Worm (Caenorhabditis elegans) whole organism, L1 larva: ENCODE data around the gene sre-52.

Experiments
- C16A3.4 ChIP-seq: fragments of 150-350 bp; optimal IDR thresholded peaks from 2 replicates; lab custom pipeline; 2014; ENCODE audit warnings: missing biosample characterization, missing genetic modification characterization
- F16B12.6 ChIP-seq: fragments of 150-350 bp; optimal IDR thresholded peaks from 2 replicates; lab custom pipeline; 2014; ENCODE audit warnings: missing biosample characterization, missing genetic modification characterization
- Y116A8C.19 ChIP-seq: sonication (generic microtip); optimal IDR thresholded peaks from 2 replicates; lab custom pipeline; 2016; ENCODE audit warnings: missing compliant biosample characterization, missing genetic modification characterization, borderline replicate concordance
- ama-1 ChIP-seq: fragments of 150-350 bp; optimal IDR thresholded peaks from 2 replicates; lab custom pipeline; 2014
- blmp-1 ChIP-seq: fragments of 150-350 bp; optimal IDR thresholded peaks from 2 replicates; lab custom pipeline; 2014; ENCODE audit warnings: missing biosample characterization, missing genetic modification characterization
- ceh-82 ChIP-seq, 3 experiments: fragments of 150-350 bp in 1 of 3; sonication (generic microtip) in 2 of 3; optimal IDR thresholded peaks; 2 replicates each; lab custom pipeline; 2014 to 2017; ENCODE audit warnings: missing biosample characterization in 3 of 3, missing genetic modification characterization in 3 of 3
- ceh-88 ChIP-seq: fragments of 200-800 bp; sonication (Bioruptor generic); IDR thresholded peaks from 2 replicates; pipeline ENCODE4 v1.3.6; 2022; ENCODE audit warnings: missing genetic modification characterization, missing compliant biosample characterization
- ceh-90 ChIP-seq: sonication (generic microtip); optimal IDR thresholded peaks from 2 replicates; lab custom pipeline; 2016; ENCODE audit warnings: missing genetic modification characterization, missing compliant biosample characterization
- dpl-1 ChIP-seq, 3 experiments: fragments of 150-350 bp in 2 of 3; sonication (generic microtip) in 1 of 3; optimal IDR thresholded peaks; 2 replicates each; lab custom pipeline; 2014 to 2017; ENCODE audit warnings: missing biosample characterization in 3 of 3, missing genetic modification characterization in 3 of 3, missing genetic modification reagents in 3 of 3
- efl-1 ChIP-seq, 4 experiments: fragments of 150-350 bp; optimal IDR thresholded peaks in 3 of 4; peaks in 1 of 4; 1 replicate in 1 of 4; 2 replicates in 3 of 4; lab custom pipeline; 2014; ENCODE audit warnings: missing biosample characterization in 2 of 4, missing genetic modification characterization in 2 of 4, missing genetic modification reagents in 2 of 4
- egl-13 ChIP-seq: sonication (generic microtip); optimal IDR thresholded peaks from 2 replicates; lab custom pipeline; 2016; ENCODE audit warnings: missing genotype, missing genetic modification reagents, missing genetic modification characterization, missing compliant biosample characterization
- egl-27 ChIP-seq, 2 experiments: fragments of 150-350 bp in 1 of 2; sonication (generic microtip); optimal IDR thresholded peaks; 3 replicates each; lab custom pipeline; 2017 to 2018; ENCODE audit warnings: missing biosample characterization in 2 of 2, missing genetic modification characterization in 2 of 2, missing genetic modification reagents in 2 of 2
- elt-2 ChIP-seq: sonication (generic microtip); optimal IDR thresholded peaks from 2 replicates; lab custom pipeline; 2016; ENCODE audit warnings: missing genetic modification characterization, mild to moderate bottlenecking, inconsistent platforms, missing compliant biosample characterization, missing genetic modification reagents
- elt-3 ChIP-seq, 6 experiments: fragments of 150-350 bp in 1 of 6; sonication (generic microtip); optimal IDR thresholded peaks; 2 replicates each; lab custom pipeline; 2017 to 2018; ENCODE audit warnings: missing biosample characterization in 6 of 6, missing genetic modification characterization in 6 of 6, inconsistent platforms in 1 of 6
- ets-5 ChIP-seq: fragments of 200-800 bp; sonication (Bioruptor generic); IDR thresholded peaks from 2 replicates; pipeline ENCODE4 v1.3.6; 2022; ENCODE audit warnings: missing genetic modification characterization, missing compliant biosample characterization
- fkh-10 ChIP-seq: sonication (generic microtip); optimal IDR thresholded peaks from 2 replicates; lab custom pipeline; 2017; ENCODE audit warnings: missing biosample characterization, missing genetic modification reagents, missing genetic modification characterization
- fkh-4 ChIP-seq: sonication (generic microtip); optimal IDR thresholded peaks from 2 replicates; lab custom pipeline; 2016; ENCODE audit warnings: missing compliant biosample characterization, missing genetic modification characterization, borderline replicate concordance
- fkh-8 ChIP-seq: sonication (generic microtip); optimal IDR thresholded peaks from 2 replicates; lab custom pipeline; 2016; ENCODE audit warnings: mild to moderate bottlenecking, missing genetic modification characterization, missing compliant biosample characterization
- hlh-4 ChIP-seq: sonication (generic microtip); optimal IDR thresholded peaks from 2 replicates; lab custom pipeline; 2016; ENCODE audit warnings: mild to moderate bottlenecking, missing genetic modification characterization, missing compliant biosample characterization
- lin-14 ChIP-seq: fragments of 200-800 bp; sonication (Bioruptor generic); optimal IDR thresholded peaks from 2 replicates; lab custom pipeline; 2018; ENCODE audit warnings: mild to moderate bottlenecking, missing genetic modification characterization, moderate library complexity, missing compliant biosample characterization
- lin-15B ChIP-seq: fragments of 150-350 bp; sonication (generic microtip); optimal IDR thresholded peaks from 3 replicates; lab custom pipeline; 2014; ENCODE audit warnings: missing biosample characterization, missing genetic modification characterization
- lsy-2 ChIP-seq, 2 experiments: fragments of 150-350 bp; optimal IDR thresholded peaks; 2 replicates each; lab custom pipeline; 2014; ENCODE audit warnings: missing biosample characterization in 2 of 2, missing genetic modification characterization in 2 of 2
- mab-9 ChIP-seq: fragments of 200-800 bp; sonication (Bioruptor generic); IDR thresholded peaks from 2 replicates; pipeline ENCODE4 v1.3.6; 2022; ENCODE audit warnings: missing genetic modification reagents, missing genetic modification characterization, missing compliant biosample characterization
- mef-2 ChIP-seq: fragments of 150-350 bp; optimal IDR thresholded peaks from 2 replicates; lab custom pipeline; 2014; ENCODE audit warnings: missing biosample characterization, missing genetic modification characterization
- mep-1 ChIP-seq: fragments of 150-350 bp; optimal IDR thresholded peaks from 2 replicates; lab custom pipeline; 2014; ENCODE audit warnings: missing biosample characterization, missing genetic modification characterization
- nhr-47 ChIP-seq: sonication (generic microtip); optimal IDR thresholded peaks from 2 replicates; lab custom pipeline; 2016; ENCODE audit warnings: mild to moderate bottlenecking, missing genetic modification characterization, moderate library complexity, missing compliant biosample characterization
- nhr-71 ChIP-seq: sonication (generic microtip); optimal IDR thresholded peaks from 2 replicates; lab custom pipeline; 2016; ENCODE audit warnings: mild to moderate bottlenecking, missing genetic modification characterization, moderate library complexity, missing compliant biosample characterization
- nhr-77 ChIP-seq: fragments of 150-350 bp; optimal IDR thresholded peaks from 2 replicates; lab custom pipeline; 2014; ENCODE audit warnings: missing biosample characterization, missing genetic modification characterization
- nhr-85 ChIP-seq: sonication (generic microtip); peaks from one replicate; lab custom pipeline; 2016; ENCODE audit warnings: missing genetic modification characterization, inconsistent platforms, missing compliant biosample characterization
- nhr-90 ChIP-seq: sonication (generic microtip); optimal IDR thresholded peaks from 2 replicates; lab custom pipeline; 2016; ENCODE audit warnings: mild to moderate bottlenecking, missing genetic modification characterization, missing compliant biosample characterization; ENCODE audit not compliant: poor library complexity
- rnt-1 ChIP-seq: sonication (generic microtip); optimal IDR thresholded peaks from 2 replicates; lab custom pipeline; 2016; ENCODE audit warnings: mild to moderate bottlenecking, missing genetic modification characterization, moderate library complexity, missing compliant biosample characterization
- snpc-4 ChIP-seq: fragments of 150-350 bp; optimal IDR thresholded peaks from 2 replicates; lab custom pipeline; 2014; ENCODE audit warnings: missing biosample characterization, missing genetic modification characterization
- sox-4 ChIP-seq: sonication (generic microtip); optimal IDR thresholded peaks from 2 replicates; lab custom pipeline; 2016; ENCODE audit warnings: missing genetic modification characterization, missing compliant biosample characterization
- sup-37 ChIP-seq: fragments of 200-800 bp; sonication (Bioruptor generic); optimal IDR thresholded peaks from 2 replicates; lab custom pipeline; 2018; ENCODE audit warnings: mild to moderate bottlenecking, missing genetic modification characterization, missing compliant biosample characterization
- unc-130 ChIP-seq: fragments of 150-350 bp; optimal IDR thresholded peaks from 2 replicates; lab custom pipeline; 2017; ENCODE audit warnings: missing biosample characterization, missing genetic modification characterization, inconsistent platforms
- unc-86 ChIP-seq: sonication (generic microtip); optimal IDR thresholded peaks from 2 replicates; lab custom pipeline; 2016; ENCODE audit warnings: missing genetic modification characterization, missing compliant biosample characterization
- zip-4 ChIP-seq: fragments of 200-800 bp; sonication (Bioruptor generic); optimal IDR thresholded peaks from 2 replicates; lab custom pipeline; 2018; ENCODE audit warnings: mild to moderate bottlenecking, missing genetic modification characterization, moderate library complexity, missing compliant biosample characterization
- ztf-4 ChIP-seq: fragments of 150-350 bp; optimal IDR thresholded peaks from 2 replicates; lab custom pipeline; 2014; ENCODE audit warnings: missing biosample characterization, missing genetic modification characterization

sre-52 gene

DNA sequence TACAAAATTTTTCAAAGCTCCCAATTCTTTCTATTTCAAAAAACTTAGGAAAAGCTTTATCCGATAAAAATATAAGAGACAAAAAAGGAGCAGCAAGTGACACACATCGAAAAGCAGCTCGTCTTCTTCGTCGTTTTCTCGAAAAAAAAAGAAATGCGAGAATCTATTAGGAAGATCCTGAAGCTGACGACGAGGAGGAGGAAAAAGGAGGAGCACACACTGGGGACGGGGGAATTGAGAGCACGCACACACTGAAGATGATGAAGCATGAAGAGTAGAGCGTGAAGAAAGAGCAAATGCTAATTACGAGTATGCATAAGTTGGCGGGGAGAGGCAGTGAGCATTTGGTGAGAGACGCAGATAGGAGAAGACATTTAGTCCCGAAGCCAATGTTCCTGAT lies 38.4 kb downstream of the sre-52 start:
- TF ChIP-seq ceh-82 (tag; optimal IDR thresholded peaks at IDR 0.05; lab: Kevin White, UChicago) (peak in 1 of 3 experiments; percentile 43), fkh-10 (GFP tag; lab: Kevin White, UChicago) (peak; percentile 69), rnt-1 (tag; lab: Kevin White, UChicago) (no peak), ceh-88 (GFP tag; lab: Robert Waterston, UW) (no peak), mep-1 (no peak), efl-1 (optimal IDR thresholded peaks at IDR 0.05; lab: Kevin White, UChicago) (no peak), efl-1 (GFP tag; optimal IDR thresholded peaks at IDR 0.05 in 1 of 2; lab: Kevin White, UChicago) (peak in 1 of 2 experiments; percentile 68), lin-14 (GFP tag; lab: Kevin White, UChicago) (peak; percentile 53), nhr-47 (tag; lab: Kevin White, UChicago) (peak; percentile 6), unc-86 (tag; lab: Kevin White, UChicago) (peak; percentile 8), lsy-2 (tag; optimal IDR thresholded peaks at IDR 0.05; lab: Kevin White, UChicago) (peak in 1 of 2 experiments; percentile 1), lin-15B (tag; lab: Kevin White, UChicago) (no peak), egl-13 (tag; lab: Kevin White, UChicago) (peak; percentile 20)
- TF ChIP-seq, all 84 proteins: peak for 8

DNA sequence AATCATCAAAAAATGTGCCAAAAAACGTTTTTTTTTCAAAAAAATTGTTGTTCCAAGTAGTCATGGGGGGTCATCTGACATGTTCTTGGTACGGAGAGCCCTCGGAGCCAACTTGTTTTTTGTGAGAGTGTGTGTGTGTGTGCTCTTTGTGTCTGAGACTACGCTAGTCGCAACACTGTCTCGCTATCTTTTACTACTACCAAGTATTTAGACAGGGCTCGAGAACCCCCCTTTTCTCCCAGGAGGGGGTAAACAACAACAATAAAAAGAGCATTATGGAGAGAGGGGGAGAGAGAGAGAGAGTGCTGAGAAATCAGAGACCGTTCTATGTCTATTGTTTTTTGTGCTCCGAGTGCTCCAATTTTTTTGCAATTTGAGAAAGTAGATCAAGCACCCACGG lies 43.3 kb downstream of the sre-52 start:
- TF ChIP-seq sup-37 (GFP tag; lab: Kevin White, UChicago) (no peak), blmp-1 (no peak), nhr-71 (tag; lab: Kevin White, UChicago) (peak; percentile 21), elt-3 (tag; optimal IDR thresholded peaks at IDR 0.05; lab: Kevin White, UChicago) (no peak), nhr-85 (no peak), F16B12.6 (tag; lab: Kevin White, UChicago) (no peak), nhr-77 (tag; lab: Kevin White, UChicago) (peak; percentile 8), ceh-90 (tag; lab: Kevin White, UChicago) (no peak), lin-14 (GFP tag; lab: Kevin White, UChicago) (peak; percentile 64), zip-4 (GFP tag; lab: Kevin White, UChicago) (no peak), snpc-4 (tag; lab: Kevin White, UChicago) (no peak), efl-1 (optimal IDR thresholded peaks at IDR 0.05; lab: Kevin White, UChicago) (no peak), efl-1 (GFP tag; optimal IDR thresholded peaks at IDR 0.05 in 1 of 2; lab: Kevin White, UChicago) (peak in 1 of 2 experiments; percentile 92), Y116A8C.19 (tag; lab: Kevin White, UChicago) (no peak), C16A3.4 (tag; lab: Kevin White, UChicago) (no peak), mef-2 (tag; lab: Kevin White, UChicago) (no peak), fkh-8 (tag; lab: Kevin White, UChicago) (peak; percentile 12), rnt-1 (tag; lab: Kevin White, UChicago) (no peak)

DNA sequence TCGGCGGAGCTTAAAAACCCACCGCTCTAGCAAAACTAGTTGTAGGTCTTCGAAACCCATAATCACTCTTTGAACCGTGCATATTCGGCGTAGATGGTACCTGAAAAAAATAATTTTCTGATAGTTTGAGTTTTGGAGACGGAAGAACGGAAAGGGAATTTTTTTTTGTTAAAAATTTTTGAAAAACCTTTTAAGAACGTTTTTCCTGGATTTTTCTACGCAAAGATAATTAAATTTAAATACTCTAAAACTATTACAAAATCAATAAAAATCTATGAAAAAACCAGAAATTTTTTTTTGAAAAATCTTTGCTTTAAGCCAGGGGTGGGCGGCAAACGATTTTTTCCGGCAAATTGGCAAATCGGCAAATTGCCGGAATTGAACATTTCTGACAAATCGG lies 43.9 kb downstream of the sre-52 start, which contains the start of gene marc-5:
marc-5 (minus strand) TSS at position 101 of the 400 bp plus-strand sequence.
- no peak for TF ChIP-seq fkh-10 (GFP tag; lab: Kevin White, UChicago)

DNA sequence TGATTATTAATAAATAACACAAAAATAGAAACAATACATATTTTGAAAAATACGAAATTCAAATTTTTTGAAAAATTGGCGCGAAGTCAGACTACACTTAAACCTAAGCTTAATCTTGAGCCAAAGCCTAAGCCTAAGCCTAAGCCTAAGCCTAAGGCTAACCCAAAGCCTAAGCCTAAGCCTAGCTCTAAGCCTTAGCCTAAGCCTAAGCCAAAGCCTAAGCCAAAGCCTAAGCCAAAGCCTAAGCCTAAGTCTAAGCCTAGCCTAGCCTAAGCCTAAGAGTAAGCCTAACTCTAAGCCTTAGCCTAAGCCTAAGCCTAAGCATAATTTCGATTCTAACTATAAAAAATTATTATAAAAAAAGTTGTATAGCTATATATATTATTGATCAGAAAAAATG lies 45.4 kb downstream of the sre-52 start:
- TF ChIP-seq nhr-90: no peak
- no peak for TF ChIP-seq elt-3 (tag; optimal IDR thresholded peaks at IDR 0.05; lab: Kevin White, UChicago)
- TF ChIP-seq ama-1 (lab: Kevin White, UChicago): no peak
- TF ChIP-seq ztf-4 (tag; lab: Kevin White, UChicago): no peak
- no peak for TF ChIP-seq nhr-85
- TF ChIP-seq rnt-1 (tag; lab: Kevin White, UChicago): no peak
- no peak for TF ChIP-seq ets-5 (GFP tag; lab: Robert Waterston, UW)
- TF ChIP-seq sox-4 (tag; lab: Kevin White, UChicago): no peak
- TF ChIP-seq fkh-4 (tag; lab: Kevin White, UChicago): no peak
- TF ChIP-seq mep-1: no peak
- TF ChIP-seq unc-130 (tag; lab: Kevin White, UChicago): no peak
- no peak for TF ChIP-seq dpl-1 (GFP tag; optimal IDR thresholded peaks at IDR 0.05; lab: Kevin White, UChicago)
- TF ChIP-seq hlh-4 (tag; lab: Kevin White, UChicago): no peak
- no peak for TF ChIP-seq elt-2 (tag; lab: Kevin White, UChicago)
- no peak for TF ChIP-seq egl-27 (tag; optimal IDR thresholded peaks at IDR 0.05; lab: Kevin White, UChicago)
- no peak for TF ChIP-seq mab-9 (GFP tag; lab: Robert Waterston, UW)
- no peak for TF ChIP-seq zip-4 (GFP tag; lab: Kevin White, UChicago)
- TF ChIP-seq, all 84 proteins: peak for 0
